Fruit fly (Drosophila melanogaster) whole organism, adult: ENCODE measurements around the gene Acat1.

Experiments
- CG7101 ChIP-seq: fragments of 200-800 bp; sonication (Bioruptor generic); optimal IDR thresholded peaks from 2 replicates; lab custom pipeline; 2018; ENCODE audit warnings: missing biosample characterization, mild to moderate bottlenecking, missing genetic modification characterization, moderate library complexity
- Mnt ChIP-seq: fragments of 200-800 bp; sonication (Bioruptor generic); optimal IDR thresholded peaks from 2 replicates; lab custom pipeline; 2016; ENCODE audit warnings: missing biosample characterization, mild to moderate bottlenecking, missing genetic modification characterization
- cnc ChIP-seq, 2 experiments: fragments of >200 bp; optimal IDR thresholded peaks; 2 replicates each; lab custom pipeline; 2017
- tj ChIP-seq: fragments of 200-800 bp; sonication (Bioruptor generic); optimal IDR thresholded peaks from 3 replicates; lab custom pipeline; 2017; ENCODE audit warnings: missing biosample characterization, mild to moderate bottlenecking, missing genetic modification characterization, moderate library complexity

DNA sequence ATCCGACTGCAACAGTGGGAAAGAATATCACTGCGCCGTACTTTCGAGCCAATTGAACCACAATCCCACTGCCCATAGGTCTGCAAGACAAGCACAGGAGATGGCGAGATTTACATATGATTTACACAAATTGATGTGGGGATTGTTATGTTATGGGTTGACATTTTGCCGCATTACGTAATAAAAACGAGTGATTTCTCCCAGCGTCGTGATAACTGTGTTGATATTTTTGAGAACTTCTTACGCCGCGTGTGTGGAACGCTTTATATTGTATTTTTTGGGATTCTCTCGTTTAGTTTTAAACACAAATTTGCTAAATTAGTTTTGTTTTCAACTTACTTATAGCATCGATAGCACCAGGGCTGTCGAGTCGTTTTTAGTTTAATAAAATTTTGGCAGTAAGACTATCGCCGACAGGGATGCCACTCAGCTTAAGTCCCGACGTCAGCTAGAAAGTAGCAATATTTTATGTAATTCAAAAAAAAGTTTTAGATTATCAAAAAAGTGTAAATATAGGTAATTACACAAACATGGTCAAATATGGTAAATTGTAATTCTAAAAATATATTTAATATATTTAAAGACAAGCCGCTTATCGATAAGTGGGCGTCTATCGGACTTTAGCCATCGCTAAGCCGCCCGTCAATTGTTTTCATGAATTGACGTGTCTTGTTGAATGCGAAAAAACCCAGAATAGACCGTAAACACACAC is 5.0 kb upstream of the Acat1 start, which contains the start of the genes CG45089, ND-MNLL and p115:
- TF ChIP-seq cnc (optimal IDR thresholded peaks at IDR 0.05; lab: Kevin White, UChicago) (no peak), CG7101 (tag; lab: Kevin White, UChicago) (peak; percentile 76), Mnt (peak; percentile 75), tj (GFP tag; lab: Kevin White, UChicago) (peak; percentile 61)
